Worm (Caenorhabditis elegans) whole organism, L2 larva: ENCODE data around the gene T25D10.1.

Experiments used
- F13H6.1 ChIP-seq: sonication (generic microtip); optimal IDR thresholded peaks from 2 replicates; lab custom pipeline; 2016; ENCODE audit warnings: missing genetic modification characterization, missing compliant biosample characterization
- R02D3.7 ChIP-seq: fragments of 150-350 bp; optimal IDR thresholded peaks from 2 replicates; lab custom pipeline; 2014; ENCODE audit warnings: missing biosample characterization, missing genetic modification characterization
- ama-1 ChIP-seq: fragments of 150-350 bp; optimal IDR thresholded peaks from 2 replicates; lab custom pipeline; 2018; ENCODE audit warnings: inconsistent platforms
- blmp-1 ChIP-seq: sonication (generic microtip); optimal IDR thresholded peaks from 2 replicates; lab custom pipeline; 2017; ENCODE audit warnings: missing genetic modification characterization, mild to moderate bottlenecking, missing compliant biosample characterization, antibody characterized with exemption, moderate library complexity; ENCODE audit not compliant: insufficient read depth
- dmd-4 ChIP-seq: sonication (generic microtip); optimal IDR thresholded peaks from 2 replicates; lab custom pipeline; 2017; ENCODE audit warnings: missing biosample characterization, missing genetic modification characterization
- elt-1 ChIP-seq: fragments of 150-350 bp; optimal IDR thresholded peaks from 2 replicates; lab custom pipeline; 2014; ENCODE audit warnings: missing biosample characterization, missing genetic modification characterization
- elt-3 ChIP-seq: sonication (generic microtip); optimal IDR thresholded peaks from 2 replicates; lab custom pipeline; 2017; ENCODE audit warnings: missing biosample characterization, missing genetic modification characterization
- lin-39 ChIP-seq: fragments of 150-350 bp; optimal IDR thresholded peaks from 2 replicates; lab custom pipeline; 2014; ENCODE audit warnings: missing biosample characterization, missing genetic modification reagents, missing genetic modification characterization
- nhr-11 ChIP-seq: fragments of 150-350 bp; optimal IDR thresholded peaks from 2 replicates; lab custom pipeline; 2014; ENCODE audit warnings: missing biosample characterization, missing genetic modification characterization
- nhr-23 ChIP-seq: fragments of 150-350 bp; optimal IDR thresholded peaks from 2 replicates; lab custom pipeline; 2014; ENCODE audit warnings: missing biosample characterization, missing genetic modification reagents, missing genetic modification characterization
- nhr-237 ChIP-seq: fragments of 150-350 bp; optimal IDR thresholded peaks from 2 replicates; lab custom pipeline; 2014; ENCODE audit warnings: missing biosample characterization, missing genetic modification characterization
- nhr-6 ChIP-seq: fragments of 150-350 bp; optimal IDR thresholded peaks from 2 replicates; lab custom pipeline; 2014; ENCODE audit warnings: missing biosample characterization, missing genetic modification characterization
- unc-39 ChIP-seq: fragments of 150-350 bp; optimal IDR thresholded peaks from 2 replicates; lab custom pipeline; 2014; ENCODE audit warnings: missing biosample characterization, missing genetic modification characterization
- unc-62 ChIP-seq: fragments of 150-350 bp; optimal IDR thresholded peaks from 2 replicates; lab custom pipeline; 2014; ENCODE audit warnings: missing biosample characterization, missing genetic modification reagents, missing genetic modification characterization

- no peak for TF ChIP-seq elt-3
- TF ChIP-seq blmp-1 (tag; lab: Kevin White, UChicago) = no peak
- no peak for TF ChIP-seq nhr-237 (tag; lab: Kevin White, UChicago)
- TF ChIP-seq dmd-4 (tag; lab: Kevin White, UChicago) = no peak
- no peak for TF ChIP-seq ama-1
- TF ChIP-seq unc-62 (GFP tag; lab: Kevin White, UChicago) = no peak
- no peak for TF ChIP-seq elt-1
- no peak for TF ChIP-seq unc-39 (tag; lab: Kevin White, UChicago)
- no peak for TF ChIP-seq nhr-6 (tag; lab: Kevin White, UChicago)
- TF ChIP-seq R02D3.7 (tag; lab: Kevin White, UChicago) = no peak
- no peak for TF ChIP-seq lin-39 (tag; lab: Kevin White, UChicago)
- no peak for TF ChIP-seq nhr-23
- no peak for TF ChIP-seq nhr-11 (tag; lab: Kevin White, UChicago)
- no peak for TF ChIP-seq F13H6.1
These were observed 19.6 kb downstream of the T25D10.1 start, which contains the start of gene K03H9.3 for ce11 chrII:6422812-6423211.
